Fruit fly (Drosophila melanogaster) whole organism, embryonic: Measurements from ENCODE around the gene moody.

Experiments used
- Ada2b ChIP-seq: fragments of 200-800 bp; sonication (Bioruptor generic); IDR thresholded peaks from 2 replicates; pipeline ENCODE4 v1.3.6; 2022; ENCODE audit warnings: missing biosample characterization, missing genetic modification characterization
- Antp ChIP-seq: fragments of 200-800 bp; sonication (Bioruptor generic); optimal IDR thresholded peaks from 3 replicates; lab custom pipeline; 2016; ENCODE audit warnings: missing biosample characterization, missing genetic modification characterization
- CG10431 ChIP-seq: fragments of 200-800 bp; sonication (Bioruptor generic); optimal IDR thresholded peaks from 3 replicates; lab custom pipeline; 2018; ENCODE audit warnings: missing biosample characterization, mild to moderate bottlenecking, missing genetic modification characterization
- CG12299 ChIP-seq: fragments of 200-800 bp; sonication (Bioruptor generic); optimal IDR thresholded peaks from 2 replicates; lab custom pipeline; 2018; ENCODE audit warnings: missing biosample characterization, mild to moderate bottlenecking, missing genetic modification characterization
- CG14441 ChIP-seq: fragments of 200-800 bp; sonication (Bioruptor generic); IDR thresholded peaks from 2 replicates; pipeline ENCODE4 v1.3.6; 2022; ENCODE audit warnings: missing biosample characterization, missing genetic modification characterization
- CG15073 ChIP-seq: fragments of 200-800 bp; sonication (Bioruptor generic); optimal IDR thresholded peaks from 2 replicates; lab custom pipeline; 2016; ENCODE audit warnings: missing biosample characterization, missing genetic modification characterization
- CG15601 ChIP-seq: fragments of 200-800 bp; sonication (Bioruptor generic); optimal IDR thresholded peaks from 3 replicates; lab custom pipeline; 2019; ENCODE audit warnings: missing biosample characterization, mild to moderate bottlenecking, missing genetic modification characterization, moderate library complexity
- CG16863 ChIP-seq: fragments of 200-800 bp; sonication (Bioruptor generic); optimal IDR thresholded peaks from 3 replicates; lab custom pipeline; 2016; ENCODE audit warnings: missing biosample characterization, missing genetic modification characterization
- CG17186 ChIP-seq: fragments of 200-800 bp; sonication (Bioruptor generic); optimal IDR thresholded peaks from 3 replicates; lab custom pipeline; 2017; ENCODE audit warnings: missing biosample characterization, missing genetic modification reagents, missing genetic modification characterization
- CG17359 ChIP-seq: fragments of 200-800 bp; sonication (Bioruptor generic); optimal IDR thresholded peaks from 3 replicates; lab custom pipeline; 2018; ENCODE audit warnings: missing biosample characterization, mild to moderate bottlenecking, missing genetic modification characterization, moderate library complexity
- CG18599 ChIP-seq: fragments of 200-800 bp; sonication (Bioruptor generic); optimal IDR thresholded peaks from 3 replicates; lab custom pipeline; 2017; ENCODE audit warnings: missing biosample characterization, missing genetic modification characterization, mild to moderate bottlenecking, moderate library complexity, missing genetic modification reagents
- CG3726 ChIP-seq: fragments of 200-800 bp; sonication (Bioruptor generic); IDR thresholded peaks from 3 replicates; pipeline ENCODE4, ENCODE4 v1.3.6; 2022; ENCODE audit warnings: missing biosample characterization, missing genetic modification characterization
- CG3838 ChIP-seq: fragments of 200-800 bp; sonication (Bioruptor generic); optimal IDR thresholded peaks from 3 replicates; lab custom pipeline; 2016; ENCODE audit warnings: missing biosample characterization, missing genetic modification characterization
- CG6272 ChIP-seq: fragments of 200-800 bp; sonication (Bioruptor generic); IDR thresholded peaks from 2 replicates; pipeline ENCODE4 v1.3.6; 2022; ENCODE audit warnings: missing biosample characterization, missing genetic modification characterization
- CG6689 ChIP-seq: fragments of 200-800 bp; sonication (Bioruptor generic); IDR thresholded peaks from 2 replicates; pipeline ENCODE4 v1.3.6; 2022; ENCODE audit warnings: missing biosample characterization, missing genetic modification characterization
- CG6854 ChIP-seq: fragments of 200-800 bp; sonication (Bioruptor generic); optimal IDR thresholded peaks from 3 replicates; lab custom pipeline; 2017; ENCODE audit warnings: missing biosample characterization, mild to moderate bottlenecking, missing genetic modification characterization
- CG7963 ChIP-seq: fragments of 200-800 bp; sonication (Bioruptor generic); IDR thresholded peaks from 3 replicates; pipeline ENCODE4 v1.3.6; 2022; ENCODE audit warnings: missing biosample characterization, missing genetic modification characterization; ENCODE audit not compliant: partially characterized antibody
- CG8478 ChIP-seq: fragments of >200 bp; optimal IDR thresholded peaks from 2 replicates; lab custom pipeline; 2018
- CG8765 ChIP-seq: fragments of 200-800 bp; sonication (Bioruptor generic); IDR thresholded peaks from 2 replicates; pipeline ENCODE4 v1.3.6; 2022; ENCODE audit warnings: missing biosample characterization, missing genetic modification characterization
- Dip2 ChIP-seq: fragments of 200-800 bp; sonication (Bioruptor generic); IDR thresholded peaks from 2 replicates; pipeline ENCODE4 v1.3.6; 2022; ENCODE audit warnings: missing biosample characterization, missing genetic modification characterization
- Gsc ChIP-seq: fragments of 200-800 bp; sonication (Bioruptor generic); IDR thresholded peaks from 2 replicates; pipeline ENCODE4 v1.3.6; 2022; ENCODE audit warnings: missing biosample characterization, missing genetic modification characterization
- Hr3 ChIP-seq: fragments of 200-800 bp; sonication (Bioruptor generic); optimal IDR thresholded peaks from 3 replicates; lab custom pipeline; 2016; ENCODE audit warnings: missing biosample characterization, missing genetic modification characterization
- Hsf ChIP-seq: fragments of 200-800 bp; sonication (Bioruptor generic); optimal IDR thresholded peaks from 3 replicates; lab custom pipeline; 2016; ENCODE audit warnings: missing biosample characterization, missing genetic modification characterization
- NFAT ChIP-seq: fragments of 200-800 bp; sonication (Bioruptor generic); IDR thresholded peaks from 2 replicates; pipeline ENCODE4 v1.3.6; 2022; ENCODE audit warnings: missing biosample characterization, missing genetic modification characterization
- Nf-YB ChIP-seq: fragments of 200-800 bp; sonication (Bioruptor generic); optimal IDR thresholded peaks from 3 replicates; lab custom pipeline; 2019; ENCODE audit warnings: missing biosample characterization, mild to moderate bottlenecking, missing genetic modification characterization, moderate library complexity
- Oli ChIP-seq: fragments of 200-800 bp; sonication (Bioruptor generic); optimal IDR thresholded peaks from 2 replicates; lab custom pipeline; 2018; ENCODE audit warnings: missing biosample characterization, mild to moderate bottlenecking, missing genetic modification characterization, moderate library complexity
- Ptx1 ChIP-seq: fragments of 200-800 bp; sonication (Bioruptor generic); IDR thresholded peaks from 2 replicates; pipeline ENCODE4 v1.3.6; 2022; ENCODE audit warnings: missing biosample characterization, missing genetic modification characterization
- Sry-δ ChIP-seq: fragments of 200-800 bp; sonication (Bioruptor generic); optimal IDR thresholded peaks from 2 replicates; lab custom pipeline; 2016; ENCODE audit warnings: missing biosample characterization, missing genetic modification characterization
- Ssrp ChIP-seq: fragments of 200-800 bp; sonication (Bioruptor generic); optimal IDR thresholded peaks from 2 replicates; lab custom pipeline; 2018; ENCODE audit warnings: missing biosample characterization, mild to moderate bottlenecking, missing genetic modification characterization, moderate library complexity
- YL-1 ChIP-seq: fragments of 200-800 bp; sonication (Bioruptor generic); optimal IDR thresholded peaks from 3 replicates; lab custom pipeline; 2017; ENCODE audit warnings: missing biosample characterization, mild to moderate bottlenecking, missing genetic modification characterization
- abd-A ChIP-seq: fragments of 200-800 bp; sonication (Bioruptor generic); optimal IDR thresholded peaks from 3 replicates; lab custom pipeline; 2019; ENCODE audit warnings: missing biosample characterization, mild to moderate bottlenecking, missing genetic modification characterization, moderate library complexity
- bbx ChIP-seq: fragments of 200-800 bp; sonication (Bioruptor generic); IDR thresholded peaks from 2 replicates; pipeline ENCODE4 v1.3.6; 2022; ENCODE audit warnings: missing biosample characterization, missing genetic modification characterization; ENCODE audit not compliant: partially characterized antibody
- br ChIP-seq: fragments of >200 bp; optimal IDR thresholded peaks from 2 replicates; lab custom pipeline; 2017
- crp ChIP-seq, 2 experiments: fragments of 200-800 bp; sonication (Bioruptor generic); optimal IDR thresholded peaks; 2 replicates in 1 of 2; 3 replicates in 1 of 2; lab custom pipeline; 2017; ENCODE audit warnings: missing biosample characterization in 2 of 2, missing genetic modification characterization in 2 of 2, mild to moderate bottlenecking in 1 of 2, moderate library complexity in 1 of 2
- dm ChIP-seq: fragments of 200-800 bp; sonication (Bioruptor generic); optimal IDR thresholded peaks from 3 replicates; lab custom pipeline; 2016; ENCODE audit warnings: missing biosample characterization, missing genetic modification characterization
- dmrt99B ChIP-seq: fragments of 200-800 bp; sonication (Bioruptor generic); optimal IDR thresholded peaks from 2 replicates; lab custom pipeline; 2018; ENCODE audit warnings: missing biosample characterization, mild to moderate bottlenecking, missing genetic modification characterization, moderate library complexity
- dysf ChIP-seq: fragments of 200-800 bp; sonication (Bioruptor generic); IDR thresholded peaks from 3 replicates; pipeline ENCODE4 v1.3.6; 2022; ENCODE audit warnings: missing biosample characterization, missing genetic modification characterization
- fd64A ChIP-seq: fragments of 200-800 bp; sonication (Bioruptor generic); optimal IDR thresholded peaks from 3 replicates; lab custom pipeline; 2018; ENCODE audit warnings: missing biosample characterization, mild to moderate bottlenecking, missing genetic modification characterization
- gcm ChIP-seq: fragments of 200-800 bp; sonication (Bioruptor generic); optimal IDR thresholded peaks from 2 replicates; lab custom pipeline; 2019; ENCODE audit warnings: missing biosample characterization, mild to moderate bottlenecking, missing genetic modification characterization, moderate library complexity
- h ChIP-seq: fragments of >200 bp; optimal IDR thresholded peaks from 2 replicates; lab custom pipeline; 2017
- kay ChIP-seq: fragments of 200-800 bp; sonication (Bioruptor generic); optimal IDR thresholded peaks from 2 replicates; lab custom pipeline; 2016; ENCODE audit warnings: missing biosample characterization, missing genetic modification characterization
- ken ChIP-seq: fragments of 200-800 bp; sonication (Bioruptor generic); IDR thresholded peaks from 3 replicates; pipeline ENCODE4 v1.3.6; 2022; ENCODE audit warnings: missing biosample characterization, missing genetic modification characterization
- lilli ChIP-seq: fragments of 200-800 bp; sonication (Bioruptor generic); optimal IDR thresholded peaks from 3 replicates; lab custom pipeline; 2016; ENCODE audit warnings: missing biosample characterization, missing genetic modification characterization
- mam ChIP-seq: fragments of 200-800 bp; sonication (Bioruptor generic); optimal IDR thresholded peaks from 3 replicates; lab custom pipeline; 2016; ENCODE audit warnings: missing biosample characterization, missing genetic modification characterization
- pfk ChIP-seq: fragments of 200-800 bp; sonication (Bioruptor generic); optimal IDR thresholded peaks from 2 replicates; lab custom pipeline; 2018; ENCODE audit warnings: missing biosample characterization, mild to moderate bottlenecking, missing genetic modification characterization, moderate library complexity
- pzg ChIP-seq: fragments of 200-800 bp; sonication (Bioruptor generic); optimal IDR thresholded peaks from 3 replicates; lab custom pipeline; 2018; ENCODE audit warnings: missing biosample characterization, mild to moderate bottlenecking, missing genetic modification characterization, moderate library complexity
- row ChIP-seq: fragments of 200-800 bp; sonication (Bioruptor generic); IDR thresholded peaks from 3 replicates; pipeline ENCODE4 v1.3.6; 2022; ENCODE audit warnings: missing biosample characterization, missing genetic modification characterization
- run ChIP-seq: fragments of 200-800 bp; sonication (Bioruptor generic); optimal IDR thresholded peaks from 3 replicates; lab custom pipeline; 2018; ENCODE audit warnings: missing biosample characterization, mild to moderate bottlenecking, missing genetic modification characterization
- schlank ChIP-seq: fragments of 200-800 bp; sonication (Bioruptor generic); optimal IDR thresholded peaks from 2 replicates; lab custom pipeline; 2018; ENCODE audit warnings: missing biosample characterization, mild to moderate bottlenecking, missing genetic modification characterization
- sd ChIP-seq: fragments of 200-800 bp; sonication (Bioruptor generic); optimal IDR thresholded peaks from 3 replicates; lab custom pipeline; 2018; ENCODE audit warnings: missing biosample characterization, mild to moderate bottlenecking, missing genetic modification characterization, moderate library complexity
- sens-2 ChIP-seq: fragments of 200-800 bp; sonication (Bioruptor generic); IDR thresholded peaks from 2 replicates; pipeline ENCODE4 v1.3.6; 2022; ENCODE audit warnings: missing biosample characterization, missing genetic modification characterization
- stwl ChIP-seq: fragments of 200-800 bp; sonication (Bioruptor generic); optimal IDR thresholded peaks from 3 replicates; lab custom pipeline; 2018; ENCODE audit warnings: missing biosample characterization, mild to moderate bottlenecking, missing genetic modification characterization, moderate library complexity
- trem ChIP-seq: fragments of 200-800 bp; optimal IDR thresholded peaks from 3 replicates; lab custom pipeline; 2019; ENCODE audit warnings: missing biosample characterization, mild to moderate bottlenecking, missing genetic modification characterization, moderate library complexity

moody gene

DNA sequence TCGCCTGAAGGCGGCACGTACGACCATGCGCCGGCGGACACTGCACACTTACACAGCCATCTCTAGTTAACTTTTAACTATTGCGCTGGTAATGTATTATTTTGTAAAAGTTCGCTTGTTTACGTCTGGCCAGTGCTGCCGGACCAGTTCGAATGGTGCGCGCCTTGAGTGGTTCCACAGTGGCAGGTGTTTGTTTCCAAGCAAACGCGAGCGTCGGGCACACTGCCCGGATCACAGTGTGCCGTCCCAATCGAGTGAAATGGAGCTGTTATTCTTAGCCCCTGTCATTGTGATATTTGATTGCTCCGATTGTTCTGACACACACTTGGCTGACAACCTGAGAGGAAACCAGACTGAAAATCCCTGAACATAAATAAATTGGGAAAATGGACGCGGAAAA is 23.4 kb upstream of the moody start, which contains the start of gene CG4199 (continued):
- TF ChIP-seq br (lab: Kevin White, UChicago) (no peak), sd (tag; lab: Kevin White, UChicago) (no peak), lilli (GFP tag; lab: Kevin White, UChicago) (peak; percentile 20), crp (GFP tag; optimal IDR thresholded peaks at IDR 0.05; lab: Kevin White, UChicago) (peak in 1 of 2 experiments; percentile 7), CG15073 (GFP tag; lab: Kevin White, UChicago) (no peak), CG3838 (GFP tag; lab: Kevin White, UChicago) (no peak), Ptx1 (no peak), NFAT (GFP tag; lab: Robert Waterston, UW) (peak; percentile 18; the same call in 1 of the 2 replicates), CG12299 (tag; lab: Kevin White, UChicago) (no peak), bbx (GFP tag; lab: Robert Waterston, UW) (peak; percentile 48), CG6689 (GFP tag; lab: Robert Waterston, UW) (no peak), dmrt99B (tag; lab: Kevin White, UChicago) (no peak), Oli (tag; lab: Kevin White, UChicago) (no peak), stwl (tag; lab: Kevin White, UChicago) (peak; percentile 39), CG14441 (no peak), pzg (GFP tag; lab: Kevin White, UChicago) (peak; percentile 89), kay (no peak), Hr3 (GFP tag; lab: Kevin White, UChicago) (no peak), CG16863 (GFP tag; lab: Kevin White, UChicago) (no peak), Ssrp (tag; lab: Kevin White, UChicago) (no peak), CG15601 (tag; lab: Kevin White, UChicago) (no peak), Sry-δ (GFP tag; lab: Kevin White, UChicago) (peak; percentile 67), CG17359 (no peak), h (lab: Kevin White, UChicago) (no peak), pfk (GFP tag; lab: Kevin White, UChicago) (no peak), CG8478 (lab: Kevin White, UChicago) (no peak), mam (GFP tag; lab: Kevin White, UChicago) (no peak), YL-1 (GFP tag; lab: Kevin White, UChicago) (peak; percentile 24), run (tag; lab: Kevin White, UChicago) (no peak), CG3726 (GFP tag; lab: Robert Waterston, UW) (no peak), CG7963 (GFP tag; lab: Robert Waterston, UW) (no peak), sens-2 (GFP tag; lab: Robert Waterston, UW) (no peak), Nf-YB (GFP tag; lab: Kevin White, UChicago) (no peak), Ada2b (GFP tag; lab: Robert Waterston, UW) (no peak), Antp (GFP tag; lab: Kevin White, UChicago) (no peak), gcm (GFP tag; lab: Kevin White, UChicago) (no peak), CG17186 (GFP tag; lab: Kevin White, UChicago) (peak; percentile 96), ken (GFP tag; lab: Robert Waterston, UW) (no peak), schlank (tag; lab: Kevin White, UChicago) (no peak), abd-A (no peak), CG18599 (GFP tag; lab: Kevin White, UChicago) (no peak), row (peak; percentile 51), CG6854 (GFP tag; lab: Kevin White, UChicago) (no peak), fd64A (no peak), CG10431 (GFP tag; lab: Kevin White, UChicago) (no peak), trem (tag; lab: Kevin White, UChicago) (peak; percentile 41), dm (GFP tag; lab: Kevin White, UChicago) (peak; percentile 3), CG8765 (no peak), Dip2 (GFP tag; lab: Robert Waterston, UW) (no peak), Hsf (GFP tag; lab: Kevin White, UChicago) (no peak), CG6272 (GFP tag; lab: Robert Waterston, UW) (no peak), Gsc (GFP tag; lab: Robert Waterston, UW) (no peak), dysf (GFP tag; lab: Robert Waterston, UW) (no peak)
